Worm (Caenorhabditis elegans): ENCODE results near the gene F56D2.5.

F56D2.5 gene

DNA sequence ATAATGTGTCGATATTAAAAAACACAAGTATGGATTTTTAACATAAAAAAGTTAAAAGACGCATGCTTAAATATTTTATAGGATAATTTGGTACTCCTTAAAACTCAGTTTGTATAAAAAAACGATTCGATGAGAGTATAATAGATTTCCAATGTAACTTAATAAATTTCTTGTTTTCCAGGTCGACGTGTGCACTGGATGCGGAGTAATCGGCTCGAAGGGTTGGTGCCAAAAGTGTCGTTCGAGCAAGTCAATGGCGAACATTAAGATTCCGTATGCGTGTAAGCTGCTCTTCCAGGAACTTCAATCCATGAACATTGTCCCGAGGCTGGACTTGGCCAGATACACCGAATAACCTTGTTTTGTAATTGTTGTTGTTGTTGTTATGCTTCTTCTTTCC, 16.9 kb downstream of the F56D2.5 start:
- TF ChIP-seq lin-13 (tag; optimal IDR thresholded peaks at IDR 0.05) (no peak), snpc-4 (tag; optimal IDR thresholded peaks at IDR 0.05) (no peak), ceh-39 (tag; optimal IDR thresholded peaks at IDR 0.05) (no peak), sem-2 (GFP tag; optimal IDR thresholded peaks at IDR 0.05) (no peak), ceh-43 (GFP tag; optimal IDR thresholded peaks at IDR 0.05) (no peak), blmp-1 (tag; optimal IDR thresholded peaks at IDR 0.05) (no peak), bed-3 (GFP tag; optimal IDR thresholded peaks at IDR 0.05) (no peak), mep-1 (tag; optimal IDR thresholded peaks at IDR 0.05) (no peak), hlh-1 (tag; optimal IDR thresholded peaks at IDR 0.05) (no peak), flh-1 (GFP tag; optimal IDR thresholded peaks at IDR 0.05) (no peak), nhr-76 (tag; optimal IDR thresholded peaks at IDR 0.05) (no peak), tbx-8 (GFP tag; optimal IDR thresholded peaks at IDR 0.05) (no peak), zip-8 (tag; optimal IDR thresholded peaks at IDR 0.05) (no peak), unc-120 (tag; optimal IDR thresholded peaks at IDR 0.05; ENCODE audit: poor library complexity, severe bottlenecking) (no peak), ceh-83 (GFP tag; optimal IDR thresholded peaks at IDR 0.05) (no peak), elt-1 (tag; optimal IDR thresholded peaks at IDR 0.05; ENCODE audit: borderline replicate concordance, insufficient read depth) (no peak)

DNA sequence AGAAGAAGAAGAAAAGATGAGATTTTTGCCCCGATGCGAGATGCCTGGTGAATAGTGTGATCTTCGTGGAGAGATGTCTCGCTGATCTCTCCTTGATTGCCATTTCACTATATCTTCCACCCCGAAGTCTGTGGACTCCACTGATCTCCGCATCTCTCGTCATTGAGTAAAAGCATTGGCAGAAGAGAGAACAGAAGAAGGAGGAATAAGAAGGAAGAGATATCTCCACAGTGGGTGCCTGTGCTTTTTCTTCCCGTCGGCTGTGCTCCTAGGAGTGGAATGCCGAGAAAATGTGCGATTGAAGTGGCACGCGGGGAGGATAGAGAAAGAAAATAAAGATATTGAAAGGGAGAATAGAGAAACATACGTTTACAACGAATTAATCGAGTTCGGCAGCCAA, 17.5 kb downstream of the F56D2.5 start:
- TF ChIP-seq mls-2 (tag; optimal IDR thresholded peaks at IDR 0.05) = no peak
- no peak for TF ChIP-seq unc-39 (tag; optimal IDR thresholded peaks at IDR 0.05)
- no peak for TF ChIP-seq nhr-76 (tag; optimal IDR thresholded peaks at IDR 0.05)
- TF ChIP-seq ceh-83 (GFP tag; optimal IDR thresholded peaks at IDR 0.05) = no peak
- no peak for TF ChIP-seq ceh-43 (GFP tag; optimal IDR thresholded peaks at IDR 0.05)
- TF ChIP-seq unc-62 (GFP tag; optimal IDR thresholded peaks at IDR 0.05) = peak; percentile 62
- TF ChIP-seq hlh-1 (tag; optimal IDR thresholded peaks at IDR 0.05) = peak; percentile 78
- TF ChIP-seq unc-120 (tag; optimal IDR thresholded peaks at IDR 0.05; ENCODE audit: poor library complexity, severe bottlenecking) = peak; percentile 96
- no peak for TF ChIP-seq cnd-1 (tag; optimal IDR thresholded peaks at IDR 0.05)
- TF ChIP-seq mab-5 (tag; optimal IDR thresholded peaks at IDR 0.05) = no peak
- TF ChIP-seq nhr-237 (tag; optimal IDR thresholded peaks at IDR 0.05) = peak; percentile 37

- TF ChIP-seq lin-13 (tag; optimal IDR thresholded peaks at IDR 0.05) = no peak
- TF ChIP-seq elt-3 (tag; optimal IDR thresholded peaks at IDR 0.05) = no peak
- no peak for TF ChIP-seq nhr-28 (tag; optimal IDR thresholded peaks at IDR 0.05)
- no peak for TF ChIP-seq ham-2 (GFP tag; optimal IDR thresholded peaks at IDR 0.05)
- TF ChIP-seq pha-4 (tag; optimal IDR thresholded peaks at IDR 0.05) = no peak
- no peak for TF ChIP-seq sem-2 (GFP tag; optimal IDR thresholded peaks at IDR 0.05)
- no peak for TF ChIP-seq lsy-2 (tag; optimal IDR thresholded peaks at IDR 0.05)
- TF ChIP-seq hlh-1 (tag; optimal IDR thresholded peaks at IDR 0.05) = no peak
- TF ChIP-seq nhr-12 (tag; optimal IDR thresholded peaks at IDR 0.05) = no peak
- no peak for TF ChIP-seq snpc-4 (tag; optimal IDR thresholded peaks at IDR 0.05)
- TF ChIP-seq nhr-237 (tag; optimal IDR thresholded peaks at IDR 0.05) = no peak
- TF ChIP-seq drap-1 (GFP tag; optimal IDR thresholded peaks at IDR 0.05) = no peak
- TF ChIP-seq mls-2 (tag; optimal IDR thresholded peaks at IDR 0.05) = no peak
- no peak for TF ChIP-seq cnd-1 (tag; optimal IDR thresholded peaks at IDR 0.05)
These were observed 23.9 kb downstream of the F56D2.5 start, which contains the start of gene rpc-2 for ce11 chrIII:5557246-5557819. rpc-2 (plus strand) TSS chrIII:5557365.

DNA sequence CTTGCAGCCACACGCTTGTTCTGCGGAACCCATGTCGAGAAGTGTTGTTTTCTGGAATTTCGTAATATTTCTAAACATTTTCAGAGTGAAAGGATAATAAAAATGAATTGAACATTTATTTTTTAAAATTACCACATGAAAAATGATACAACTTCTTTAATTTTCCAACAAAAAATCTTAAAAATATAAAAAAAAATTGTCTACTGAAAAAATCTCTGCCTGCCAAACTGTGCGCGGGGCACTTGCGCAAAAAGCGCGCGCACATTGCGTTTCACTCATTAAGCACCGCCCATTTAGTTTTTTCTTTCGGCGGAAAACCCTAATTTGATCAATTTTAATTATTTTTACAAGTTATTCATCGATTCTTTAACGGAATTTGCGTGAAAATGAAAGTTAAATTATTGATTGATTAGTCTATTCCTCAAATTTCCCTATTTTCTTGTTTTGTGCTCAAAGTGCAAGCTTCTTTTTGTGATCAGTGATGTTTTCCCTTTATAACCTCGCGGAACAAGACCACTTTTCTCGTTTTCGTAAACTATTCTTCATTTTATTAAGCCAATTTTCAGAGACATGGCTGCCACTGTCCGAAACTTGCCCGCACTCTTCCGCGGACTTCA, 26.2 kb downstream of the F56D2.5 start, which contains the start of the genes nmad-1 and hach-1:
TSS of gene nmad-1 (minus strand) at position 51 of the 617 bp plus-strand sequence.
TSS of gene hach-1 (plus strand) at position 567 of the 617 bp plus-strand sequence.
- TF ChIP-seq zip-8 (tag; optimal IDR thresholded peaks at IDR 0.05) (no peak), hlh-1 (tag; optimal IDR thresholded peaks at IDR 0.05) (peak; percentile 71), sptf-1 (tag; optimal IDR thresholded peaks at IDR 0.05) (peak; percentile 98), nhr-76 (tag; optimal IDR thresholded peaks at IDR 0.05) (peak; percentile 33), mep-1 (tag; optimal IDR thresholded peaks at IDR 0.05) (peak; percentile 90), tbx-8 (GFP tag; optimal IDR thresholded peaks at IDR 0.05) (peak; percentile 87), ceh-83 (GFP tag; optimal IDR thresholded peaks at IDR 0.05) (peak; percentile 94), lsy-2 (tag; optimal IDR thresholded peaks at IDR 0.05) (peak; percentile 64), ztf-11 (tag; optimal IDR thresholded peaks at IDR 0.05) (peak; percentile 67), ceh-43 (GFP tag; optimal IDR thresholded peaks at IDR 0.05) (peak; percentile 97), pha-4 (tag; optimal IDR thresholded peaks at IDR 0.05) (no peak), nhr-12 (tag; optimal IDR thresholded peaks at IDR 0.05) (no peak), flh-1 (GFP tag; optimal IDR thresholded peaks at IDR 0.05) (peak; percentile 81), mab-5 (tag; optimal IDR thresholded peaks at IDR 0.05) (peak; percentile 56), nhr-237 (tag; optimal IDR thresholded peaks at IDR 0.05) (peak; percentile 24), unc-39 (tag; optimal IDR thresholded peaks at IDR 0.05) (no peak), ces-1 (GFP tag; optimal IDR thresholded peaks at IDR 0.05) (peak; percentile 91), ceh-39 (tag; optimal IDR thresholded peaks at IDR 0.05) (peak; percentile 41), ham-2 (GFP tag; optimal IDR thresholded peaks at IDR 0.05) (peak; percentile 64), lin-13 (tag; optimal IDR thresholded peaks at IDR 0.05) (peak; percentile 69), M03D4.4 (tag; optimal IDR thresholded peaks at IDR 0.05) (peak; percentile 95), nhr-28 (tag; optimal IDR thresholded peaks at IDR 0.05) (no peak), blmp-1 (tag; optimal IDR thresholded peaks at IDR 0.05) (peak; percentile 74), unc-62 (GFP tag; optimal IDR thresholded peaks at IDR 0.05) (no peak), bed-3 (GFP tag; optimal IDR thresholded peaks at IDR 0.05) (peak; percentile 85), lin-32 (GFP tag; optimal IDR thresholded peaks at IDR 0.05) (peak; percentile 36), nhr-2 (tag; optimal IDR thresholded peaks at IDR 0.05) (no peak), drap-1 (GFP tag; optimal IDR thresholded peaks at IDR 0.05) (peak; percentile 87), elt-3 (tag; optimal IDR thresholded peaks at IDR 0.05) (no peak), unc-120 (tag; optimal IDR thresholded peaks at IDR 0.05; ENCODE audit: poor library complexity, severe bottlenecking) (peak; percentile 93), sem-2 (GFP tag; optimal IDR thresholded peaks at IDR 0.05) (peak; percentile 76), elt-1 (tag; optimal IDR thresholded peaks at IDR 0.05; ENCODE audit: borderline replicate concordance, insufficient read depth) (peak; percentile 35), mls-2 (tag; optimal IDR thresholded peaks at IDR 0.05) (peak; percentile 98), snpc-4 (tag; optimal IDR thresholded peaks at IDR 0.05) (no peak), cnd-1 (tag; optimal IDR thresholded peaks at IDR 0.05) (peak; percentile 91)

Data from whole organism, mixed stage, embryonic.